Worm (Caenorhabditis elegans): Measurements from ENCODE around the gene twk-16.

Gene twk-16

ce11 chrX:3059299-3059698, 21.6 kb upstream of the twk-16 start, which contains the start of gene rsef-1:
Gene rsef-1, minus strand, starts transcription at chrX:3059399.
- TF ChIP-seq tbx-8 (GFP tag; optimal IDR thresholded peaks at IDR 0.05) = no peak
- TF ChIP-seq mab-5 (tag; optimal IDR thresholded peaks at IDR 0.05) = no peak
- no peak for TF ChIP-seq lin-13 (tag; optimal IDR thresholded peaks at IDR 0.05)
- no peak for TF ChIP-seq nhr-76 (tag; optimal IDR thresholded peaks at IDR 0.05)
- no peak for TF ChIP-seq ces-1 (GFP tag; optimal IDR thresholded peaks at IDR 0.05)
- TF ChIP-seq elt-1 (tag; optimal IDR thresholded peaks at IDR 0.05; ENCODE audit: borderline replicate concordance, insufficient read depth) = no peak
- no peak for TF ChIP-seq ceh-39 (tag; optimal IDR thresholded peaks at IDR 0.05)
- no peak for TF ChIP-seq hlh-1 (tag; optimal IDR thresholded peaks at IDR 0.05)

ce11 chrX:3061698-3062097, 19.2 kb upstream of the twk-16 start:
- peak; percentile 55 for TF ChIP-seq zip-8 (tag; optimal IDR thresholded peaks at IDR 0.05)
- no peak for TF ChIP-seq ham-2 (GFP tag; optimal IDR thresholded peaks at IDR 0.05)
- peak; percentile 75 for TF ChIP-seq nhr-2 (tag; optimal IDR thresholded peaks at IDR 0.05)

DNA sequence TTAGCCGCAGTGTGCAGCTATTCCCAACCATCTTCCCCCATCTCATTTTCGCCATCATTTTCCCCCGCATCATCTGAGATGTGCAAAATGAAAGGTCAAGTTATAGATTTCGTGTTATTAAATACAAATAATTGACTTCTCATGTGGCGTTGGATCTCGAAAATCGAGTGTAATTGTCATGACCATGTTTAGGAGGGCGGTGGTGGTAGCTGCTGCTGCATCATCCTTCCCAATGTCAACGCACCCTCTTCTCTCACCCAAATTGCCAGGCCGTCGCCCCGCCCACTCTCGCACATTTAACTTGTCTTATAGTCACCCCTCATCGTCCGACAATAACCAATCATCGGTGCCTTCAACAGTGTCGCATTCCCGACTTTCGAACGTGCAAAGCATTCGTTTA, 17.7 kb upstream of the twk-16 start, which contains the start of gene ceh-30:
ceh-30 (plus strand) TSS at position 301 of the 400 bp plus-strand sequence.
- TF ChIP-seq M03D4.4 (tag; optimal IDR thresholded peaks at IDR 0.05) (no peak), ztf-11 (tag; optimal IDR thresholded peaks at IDR 0.05) (no peak), ceh-39 (tag; optimal IDR thresholded peaks at IDR 0.05) (no peak), lin-32 (GFP tag; optimal IDR thresholded peaks at IDR 0.05) (no peak), sem-2 (GFP tag; optimal IDR thresholded peaks at IDR 0.05) (no peak)

ce11 chrX:3067052-3067451, 13.9 kb upstream of the twk-16 start:
- TF ChIP-seq ces-1 (GFP tag; optimal IDR thresholded peaks at IDR 0.05) (peak; percentile 48), lsy-2 (tag; optimal IDR thresholded peaks at IDR 0.05) (no peak)

DNA sequence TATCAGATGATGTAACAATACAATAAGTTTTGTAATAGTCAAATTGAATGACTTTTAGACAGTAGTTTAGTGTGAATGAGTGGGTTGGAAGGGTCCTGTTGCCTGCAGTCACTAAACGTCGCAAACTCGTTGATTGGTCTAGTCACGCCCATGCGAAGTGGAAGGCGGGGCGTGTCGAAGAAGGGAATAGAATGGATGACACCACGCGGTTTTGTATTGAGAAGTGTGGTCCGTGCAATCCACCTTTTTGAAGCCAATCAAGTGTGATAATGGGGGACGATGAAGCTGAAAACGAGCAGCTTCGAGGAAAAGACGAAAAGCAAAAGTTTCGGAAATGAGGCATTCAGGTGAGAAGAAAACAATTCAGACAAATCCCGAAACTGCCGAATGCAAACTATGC, 10.6 kb upstream of the twk-16 start, which contains the start of gene ceh-31:
ceh-31 (minus strand) TSS at position 101 of the 400 bp plus-strand sequence.
- no peak for TF ChIP-seq lin-13 (tag; optimal IDR thresholded peaks at IDR 0.05)
- no peak for TF ChIP-seq nhr-2 (tag; optimal IDR thresholded peaks at IDR 0.05)
- TF ChIP-seq mep-1 (tag; optimal IDR thresholded peaks at IDR 0.05) = no peak
- no peak for TF ChIP-seq pha-4 (tag; optimal IDR thresholded peaks at IDR 0.05)
- no peak for TF ChIP-seq nhr-12 (tag; optimal IDR thresholded peaks at IDR 0.05)
- no peak for TF ChIP-seq unc-120 (tag; optimal IDR thresholded peaks at IDR 0.05; ENCODE audit: poor library complexity, severe bottlenecking)
- TF ChIP-seq ham-2 (GFP tag; optimal IDR thresholded peaks at IDR 0.05) = no peak
- TF ChIP-seq drap-1 (GFP tag; optimal IDR thresholded peaks at IDR 0.05) = no peak
- no peak for TF ChIP-seq nhr-76 (tag; optimal IDR thresholded peaks at IDR 0.05)
- no peak for TF ChIP-seq nhr-237 (tag; optimal IDR thresholded peaks at IDR 0.05)
- no peak for TF ChIP-seq hlh-1 (tag; optimal IDR thresholded peaks at IDR 0.05)
- no peak for TF ChIP-seq tbx-8 (GFP tag; optimal IDR thresholded peaks at IDR 0.05)
- TF ChIP-seq nhr-28 (tag; optimal IDR thresholded peaks at IDR 0.05) = no peak
- no peak for TF ChIP-seq ceh-43 (GFP tag; optimal IDR thresholded peaks at IDR 0.05)
- TF ChIP-seq ceh-39 (tag; optimal IDR thresholded peaks at IDR 0.05) = no peak
- TF ChIP-seq elt-3 (tag; optimal IDR thresholded peaks at IDR 0.05) = no peak
- TF ChIP-seq sem-2 (GFP tag; optimal IDR thresholded peaks at IDR 0.05) = no peak
- TF ChIP-seq unc-39 (tag; optimal IDR thresholded peaks at IDR 0.05) = no peak
- no peak for TF ChIP-seq lin-32 (GFP tag; optimal IDR thresholded peaks at IDR 0.05)

DNA sequence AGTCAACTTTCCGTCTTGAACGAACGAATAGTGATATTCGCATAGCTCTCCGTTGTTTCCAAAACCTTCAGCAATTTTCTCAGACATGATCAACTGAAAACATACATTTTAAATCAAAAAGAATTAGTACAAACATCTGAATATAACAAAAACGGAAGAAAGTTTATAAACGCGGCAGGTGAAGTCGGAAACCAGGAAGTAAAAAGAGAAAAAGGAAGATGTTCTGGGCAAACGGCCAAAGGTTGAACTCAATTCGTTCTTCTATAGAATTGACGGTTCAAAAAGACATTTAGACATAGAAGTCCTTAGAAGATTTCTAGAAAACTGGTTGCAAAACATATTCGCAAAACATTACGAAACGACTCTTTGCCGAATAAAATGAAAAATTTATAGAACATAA, 6.3 kb downstream of the twk-16 start, which contains the start of gene F52E4.5:
F52E4.5 (minus strand) TSS at position 101 of the 400 bp plus-strand sequence.
- TF ChIP-seq sem-2 (GFP tag; optimal IDR thresholded peaks at IDR 0.05) = no peak
- no peak for TF ChIP-seq unc-120 (tag; optimal IDR thresholded peaks at IDR 0.05; ENCODE audit: poor library complexity, severe bottlenecking)
- TF ChIP-seq bed-3 (GFP tag; optimal IDR thresholded peaks at IDR 0.05) = no peak
- no peak for TF ChIP-seq nhr-76 (tag; optimal IDR thresholded peaks at IDR 0.05)
- no peak for TF ChIP-seq nhr-237 (tag; optimal IDR thresholded peaks at IDR 0.05)

- TF ChIP-seq snpc-4 (tag; optimal IDR thresholded peaks at IDR 0.05) = no peak
- no peak for TF ChIP-seq ceh-43 (GFP tag; optimal IDR thresholded peaks at IDR 0.05)
- no peak for TF ChIP-seq M03D4.4 (tag; optimal IDR thresholded peaks at IDR 0.05)
- TF ChIP-seq sptf-1 (tag; optimal IDR thresholded peaks at IDR 0.05) = no peak
- no peak for TF ChIP-seq nhr-12 (tag; optimal IDR thresholded peaks at IDR 0.05)
- no peak for TF ChIP-seq ztf-11 (tag; optimal IDR thresholded peaks at IDR 0.05)
- no peak for TF ChIP-seq sem-2 (GFP tag; optimal IDR thresholded peaks at IDR 0.05)
- no peak for TF ChIP-seq mep-1 (tag; optimal IDR thresholded peaks at IDR 0.05)
- no peak for TF ChIP-seq cnd-1 (tag; optimal IDR thresholded peaks at IDR 0.05)
- no peak for TF ChIP-seq nhr-237 (tag; optimal IDR thresholded peaks at IDR 0.05)
- no peak for TF ChIP-seq lin-32 (GFP tag; optimal IDR thresholded peaks at IDR 0.05)
- no peak for TF ChIP-seq bed-3 (GFP tag; optimal IDR thresholded peaks at IDR 0.05)
- TF ChIP-seq ces-1 (GFP tag; optimal IDR thresholded peaks at IDR 0.05) = no peak
- no peak for TF ChIP-seq unc-120 (tag; optimal IDR thresholded peaks at IDR 0.05; ENCODE audit: poor library complexity, severe bottlenecking)
- TF ChIP-seq flh-1 (GFP tag; optimal IDR thresholded peaks at IDR 0.05) = no peak
- TF ChIP-seq tbx-8 (GFP tag; optimal IDR thresholded peaks at IDR 0.05) = no peak
Measured at ce11 chrX:3087647-3088046, 6.7 kb downstream of the twk-16 start.

Data from whole organism, mixed stage, embryonic.